Worm (Caenorhabditis elegans): ENCODE results near the gene srt-34.

DNA sequence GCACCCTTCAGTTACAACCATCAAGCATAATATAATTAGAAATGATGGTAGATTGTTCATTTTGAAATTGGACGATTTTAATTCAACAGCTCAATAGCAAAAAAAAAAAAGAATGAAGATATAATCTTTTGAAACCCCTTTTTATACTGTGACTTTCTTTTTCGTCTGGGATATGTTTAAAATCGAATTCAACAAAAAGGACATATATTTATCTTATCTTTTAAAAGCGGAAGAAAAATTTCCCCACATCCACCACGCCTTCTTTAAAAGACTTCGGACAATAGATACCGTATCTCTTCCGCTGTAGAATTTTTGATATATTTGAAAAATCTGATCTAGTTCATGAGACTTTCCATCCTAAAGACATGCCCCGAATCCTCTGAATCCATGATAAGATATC, 37.2 kb downstream of the srt-34 start, which contains the start of gene R05D8.11:
- TF ChIP-seq him-1 (tag; optimal IDR thresholded peaks at IDR 0.05): no peak
- TF ChIP-seq dao-5 (tag; optimal IDR thresholded peaks at IDR 0.05): no peak
- no peak for TF ChIP-seq W03F9.2 (tag; optimal IDR thresholded peaks at IDR 0.05)

Measured in whole organism, L4/young adult.